Fruit fly (Drosophila melanogaster) whole organism, embryonic: Measurements from ENCODE around the gene CG15019.

ENCODE experiments used
- Abd-B ChIP-seq: fragments of 200-800 bp; sonication (Bioruptor generic); optimal IDR thresholded peaks from 2 replicates; lab custom pipeline; 2018; ENCODE audit warnings: missing biosample characterization, mild to moderate bottlenecking, missing genetic modification characterization, moderate library complexity
- Ada2b ChIP-seq: fragments of 200-800 bp; sonication (Bioruptor generic); IDR thresholded peaks from 2 replicates; pipeline ENCODE4 v1.3.6; 2022; ENCODE audit warnings: missing biosample characterization, missing genetic modification characterization
- Bdp1 ChIP-seq: fragments of 200-800 bp; sonication (Bioruptor generic); optimal IDR thresholded peaks from 3 replicates; lab custom pipeline; 2016; ENCODE audit warnings: missing biosample characterization, missing genetic modification characterization
- CG11456 ChIP-seq: fragments of 200-800 bp; sonication (Bioruptor generic); IDR thresholded peaks from 3 replicates; pipeline ENCODE4 v1.3.6; 2022; ENCODE audit warnings: missing biosample characterization, missing genetic modification characterization
- CG11695 ChIP-seq: fragments of 200-800 bp; sonication (Bioruptor generic); IDR thresholded peaks from 3 replicates; pipeline ENCODE4 v1.3.6; 2022; ENCODE audit warnings: missing biosample characterization, missing genetic modification characterization
- CG12236 ChIP-seq: fragments of 200-800 bp; sonication (Bioruptor generic); optimal IDR thresholded peaks from 2 replicates; lab custom pipeline; 2016; ENCODE audit warnings: missing biosample characterization, missing genetic modification characterization
- CG15073 ChIP-seq: fragments of 200-800 bp; sonication (Bioruptor generic); optimal IDR thresholded peaks from 2 replicates; lab custom pipeline; 2016; ENCODE audit warnings: missing biosample characterization, missing genetic modification characterization
- CG16815 ChIP-seq: fragments of 200-800 bp; sonication (Bioruptor generic); optimal IDR thresholded peaks from 3 replicates; lab custom pipeline; 2017; ENCODE audit warnings: missing biosample characterization, mild to moderate bottlenecking, missing genetic modification characterization
- CG17568 ChIP-seq: fragments of 200-800 bp; sonication (Bioruptor generic); optimal IDR thresholded peaks from 2 replicates; lab custom pipeline; 2018; ENCODE audit warnings: missing biosample characterization, mild to moderate bottlenecking, missing genetic modification characterization, moderate library complexity
- CG2202 ChIP-seq: fragments of 200-800 bp; sonication (Bioruptor generic); optimal IDR thresholded peaks from 2 replicates; lab custom pipeline; 2018; ENCODE audit warnings: missing biosample characterization, mild to moderate bottlenecking, missing genetic modification characterization
- CG30020 ChIP-seq: fragments of 200-800 bp; optimal IDR thresholded peaks from 2 replicates; lab custom pipeline; 2019; ENCODE audit warnings: missing biosample characterization, mild to moderate bottlenecking, missing genetic modification characterization, moderate library complexity
- CG31365 ChIP-seq: fragments of 200-800 bp; sonication (Bioruptor generic); optimal IDR thresholded peaks from 2 replicates; lab custom pipeline; 2018; ENCODE audit warnings: missing biosample characterization, mild to moderate bottlenecking, missing genetic modification characterization
- CG32772 ChIP-seq: fragments of 200-800 bp; sonication (Bioruptor generic); IDR thresholded peaks from 2 replicates; pipeline ENCODE4 v1.3.6; 2022; ENCODE audit warnings: missing biosample characterization, missing genetic modification characterization
- CG3407 ChIP-seq: fragments of 200-800 bp; sonication (Bioruptor generic); optimal IDR thresholded peaks from 2 replicates; lab custom pipeline; 2018; ENCODE audit warnings: missing biosample characterization, mild to moderate bottlenecking, missing genetic modification characterization
- CG3726 ChIP-seq: fragments of 200-800 bp; sonication (Bioruptor generic); IDR thresholded peaks from 3 replicates; pipeline ENCODE4, ENCODE4 v1.3.6; 2022; ENCODE audit warnings: missing biosample characterization, missing genetic modification characterization
- CG3838 ChIP-seq: fragments of 200-800 bp; sonication (Bioruptor generic); optimal IDR thresholded peaks from 3 replicates; lab custom pipeline; 2016; ENCODE audit warnings: missing biosample characterization, missing genetic modification characterization
- CG4404 ChIP-seq: fragments of 200-800 bp; sonication (Bioruptor generic); IDR thresholded peaks from 2 replicates; pipeline ENCODE4 v1.3.6; 2022; ENCODE audit warnings: missing biosample characterization, missing genetic modification characterization
- CG6791 ChIP-seq: fragments of 200-800 bp; sonication (Bioruptor generic); IDR thresholded peaks from 3 replicates; pipeline ENCODE4 v1.3.6; 2022; ENCODE audit warnings: missing biosample characterization, missing genetic modification characterization; ENCODE audit not compliant: partially characterized antibody
- CG7928 ChIP-seq: fragments of 200-800 bp; sonication (Bioruptor generic); optimal IDR thresholded peaks from 2 replicates; lab custom pipeline; 2017; ENCODE audit warnings: missing biosample characterization, mild to moderate bottlenecking, missing genetic modification characterization
- CG9727 ChIP-seq: fragments of 200-800 bp; sonication (Bioruptor generic); optimal IDR thresholded peaks from 3 replicates; lab custom pipeline; 2017; ENCODE audit warnings: missing biosample characterization, mild to moderate bottlenecking, missing genetic modification characterization
- Chrac-16 ChIP-seq: fragments of 200-800 bp; sonication (Bioruptor generic); optimal IDR thresholded peaks from 3 replicates; lab custom pipeline; 2016; ENCODE audit warnings: missing biosample characterization, missing genetic modification characterization
- Dp ChIP-seq: fragments of 200-800 bp; sonication (Bioruptor generic); optimal IDR thresholded peaks from 2 replicates; lab custom pipeline; 2018; ENCODE audit warnings: missing biosample characterization, mild to moderate bottlenecking, missing genetic modification characterization, moderate library complexity
- Eip74EF ChIP-seq, 2 experiments: fragments of 200-800 bp in 1 of 2; fragments of >200 bp in 1 of 2; sonication (Bioruptor generic) in 1 of 2; optimal IDR thresholded peaks; 2 replicates each; lab custom pipeline; 2017 to 2019; ENCODE audit warnings: missing biosample characterization in 2 of 2, missing genetic modification characterization in 2 of 2, mild to moderate bottlenecking in 1 of 2, moderate library complexity in 1 of 2
- Ets65A ChIP-seq: fragments of 200-800 bp; sonication (Bioruptor generic); peaks from one replicate; lab custom pipeline; 2016; ENCODE audit warnings: missing biosample characterization, missing genetic modification characterization
- MBD-R2 ChIP-seq: fragments of 200-800 bp; sonication (Bioruptor generic); IDR thresholded peaks from 2 replicates; pipeline ENCODE4 v1.3.6; 2022; ENCODE audit warnings: missing biosample characterization, missing genetic modification characterization
- Mes4 ChIP-seq: fragments of 200-800 bp; sonication (Bioruptor generic); optimal IDR thresholded peaks from 2 replicates; lab custom pipeline; 2016; ENCODE audit warnings: missing biosample characterization, missing genetic modification characterization
- Nf-YA ChIP-seq: fragments of 200-800 bp; sonication (Bioruptor generic); IDR thresholded peaks from 2 replicates; pipeline ENCODE4 v1.3.6; 2022; ENCODE audit warnings: missing biosample characterization, missing genetic modification characterization
- Opbp ChIP-seq: fragments of 200-800 bp; sonication (Bioruptor generic); IDR thresholded peaks from 3 replicates; pipeline ENCODE4 v1.3.6; 2022; ENCODE audit warnings: missing biosample characterization, missing genetic modification characterization; ENCODE audit not compliant: partially characterized antibody
- Ptx1 ChIP-seq: fragments of 200-800 bp; sonication (Bioruptor generic); IDR thresholded peaks from 2 replicates; pipeline ENCODE4 v1.3.6; 2022; ENCODE audit warnings: missing biosample characterization, missing genetic modification characterization
- Ravus ChIP-seq: fragments of 200-800 bp; sonication (Bioruptor generic); IDR thresholded peaks from 2 replicates; pipeline ENCODE4 v1.3.6; 2022; ENCODE audit warnings: missing biosample characterization, missing genetic modification characterization
- Tbp ChIP-seq: fragments of >200 bp; optimal IDR thresholded peaks from 2 replicates; lab custom pipeline; 2018; ENCODE audit warnings: missing biosample characterization, missing genetic modification characterization
- ap ChIP-seq: fragments of 200-800 bp; sonication (Bioruptor generic); IDR thresholded peaks from 2 replicates; pipeline ENCODE4 v1.3.6; 2022; ENCODE audit warnings: missing biosample characterization, missing genetic modification characterization
- cas ChIP-seq: fragments of 200-800 bp; sonication (Bioruptor generic); IDR thresholded peaks from 2 replicates; pipeline ENCODE4 v1.3.6; 2022; ENCODE audit warnings: missing biosample characterization, missing genetic modification characterization
- da ChIP-seq: fragments of 200-800 bp; sonication (Bioruptor generic); optimal IDR thresholded peaks from 2 replicates; lab custom pipeline; 2016; ENCODE audit warnings: missing biosample characterization, missing genetic modification characterization
- dan ChIP-seq: fragments of 200-800 bp; sonication (Bioruptor generic); IDR thresholded peaks from 2 replicates; pipeline ENCODE4 v1.3.6; 2022; ENCODE audit warnings: missing biosample characterization, missing genetic modification characterization
- dmrt11E ChIP-seq: fragments of 200-800 bp; sonication (Bioruptor generic); optimal IDR thresholded peaks from 3 replicates; lab custom pipeline; 2018; ENCODE audit warnings: missing biosample characterization, mild to moderate bottlenecking, missing genetic modification characterization, moderate library complexity
- eve ChIP-seq, 2 experiments: fragments of >200 bp; optimal IDR thresholded peaks; 2 replicates each; lab custom pipeline; 2017; ENCODE audit warnings: missing biosample characterization in 2 of 2, missing genetic modification characterization in 2 of 2
- fu2 ChIP-seq: fragments of 200-800 bp; sonication (Bioruptor generic); optimal IDR thresholded peaks from 2 replicates; lab custom pipeline; 2016; ENCODE audit warnings: missing biosample characterization, missing genetic modification characterization
- gfzf ChIP-seq: fragments of 200-800 bp; sonication (Bioruptor generic); optimal IDR thresholded peaks from 2 replicates; lab custom pipeline; 2016; ENCODE audit warnings: missing biosample characterization, mild to moderate bottlenecking, missing genetic modification characterization, moderate library complexity
- gt ChIP-seq: fragments of 200-800 bp; sonication (Bioruptor generic); IDR thresholded peaks from 2 replicates; pipeline ENCODE4 v1.3.6; 2022; ENCODE audit warnings: missing biosample characterization, missing genetic modification characterization
- hb ChIP-seq: fragments of 200-800 bp; sonication (Bioruptor generic); IDR thresholded peaks from 3 replicates; pipeline ENCODE4 v1.3.6; 2022; ENCODE audit warnings: missing biosample characterization, missing genetic modification characterization; ENCODE audit not compliant: partially characterized antibody
- ind ChIP-seq: fragments of 200-800 bp; sonication (Bioruptor generic); optimal IDR thresholded peaks from 3 replicates; lab custom pipeline; 2016; ENCODE audit warnings: missing biosample characterization, missing genetic modification characterization
- kay ChIP-seq: fragments of 200-800 bp; sonication (Bioruptor generic); optimal IDR thresholded peaks from 2 replicates; lab custom pipeline; 2016; ENCODE audit warnings: missing biosample characterization, missing genetic modification characterization
- kni ChIP-seq: fragments of 200-800 bp; sonication (Bioruptor generic); optimal IDR thresholded peaks from 3 replicates; lab custom pipeline; 2017; ENCODE audit warnings: mild to moderate bottlenecking, missing biosample characterization, missing genetic modification reagents, missing genetic modification characterization
- prd ChIP-seq, 3 experiments: fragments of >200 bp in 2 of 3; fragments of 200-800 bp in 1 of 3; sonication (Bioruptor generic) in 1 of 3; optimal IDR thresholded peaks in 2 of 3; IDR thresholded peaks in 1 of 3; 2 replicates in 2 of 3; 3 replicates in 1 of 3; pipeline versions ENCODE4 v1.3.6 to Lab custom; 2017 to 2022; ENCODE audit warnings: missing biosample characterization in 1 of 3, missing genetic modification characterization in 1 of 3
- run ChIP-seq: fragments of 200-800 bp; sonication (Bioruptor generic); optimal IDR thresholded peaks from 3 replicates; lab custom pipeline; 2018; ENCODE audit warnings: missing biosample characterization, mild to moderate bottlenecking, missing genetic modification characterization
- sr ChIP-seq: fragments of 200-800 bp; sonication (Bioruptor generic); IDR thresholded peaks from 3 replicates; pipeline ENCODE4 v1.3.6; 2022; ENCODE audit warnings: missing biosample characterization, missing genetic modification characterization
- vnd ChIP-seq: fragments of 200-800 bp; sonication (Bioruptor generic); IDR thresholded peaks from 3 replicates; pipeline ENCODE4 v1.3.6; 2022; ENCODE audit warnings: missing biosample characterization, missing genetic modification characterization; ENCODE audit not compliant: partially characterized antibody
- wek ChIP-seq: fragments of 200-800 bp; sonication (Bioruptor generic); optimal IDR thresholded peaks from 3 replicates; lab custom pipeline; 2018; ENCODE audit warnings: missing biosample characterization, mild to moderate bottlenecking, missing genetic modification characterization, moderate library complexity
- zfh2 ChIP-seq: fragments of 200-800 bp; sonication (Bioruptor generic); optimal IDR thresholded peaks from 2 replicates; lab custom pipeline; 2016; ENCODE audit warnings: missing biosample characterization, missing genetic modification characterization

CG15019 gene

dm6 chr3L:4413800-4414446, 8.1 kb upstream of the CG15019 start:
- peak; percentile 38; the same call in 1 of the 2 replicates for TF ChIP-seq CG32772 (GFP tag; lab: Robert Waterston, UW)
- TF ChIP-seq Dp (GFP tag; lab: Kevin White, UChicago), result no peak
- no peak for TF ChIP-seq CG3407 (GFP tag; lab: Kevin White, UChicago)
- TF ChIP-seq Nf-YA (GFP tag; lab: Robert Waterston, UW), result no peak
- no peak for TF ChIP-seq Abd-B (GFP tag; lab: Kevin White, UChicago)
- TF ChIP-seq CG17568 (GFP tag; lab: Kevin White, UChicago), result peak; percentile 1
- TF ChIP-seq CG6791 (GFP tag; lab: Robert Waterston, UW), result no peak
- no peak for TF ChIP-seq prd (optimal IDR thresholded peaks at IDR 0.05; lab: Kevin White, UChicago)
- no peak for TF ChIP-seq prd (GFP tag; IDR thresholded peaks at IDR 0.05; lab: Robert Waterston, UW)
- TF ChIP-seq Opbp (GFP tag; lab: Robert Waterston, UW), result no peak
- TF ChIP-seq Eip74EF (GFP tag; optimal IDR thresholded peaks at IDR 0.05; lab: Kevin White, UChicago), result no peak
- no peak for TF ChIP-seq CG9727
- no peak for TF ChIP-seq Bdp1 (GFP tag; lab: Kevin White, UChicago)
- no peak for TF ChIP-seq CG3726 (GFP tag; lab: Robert Waterston, UW)
- no peak for TF ChIP-seq CG30020 (tag; lab: Kevin White, UChicago)
- TF ChIP-seq gfzf, result no peak
- TF ChIP-seq Tbp, result no peak
- no peak for TF ChIP-seq dan (GFP tag; lab: Robert Waterston, UW)
- no peak for TF ChIP-seq Chrac-16 (GFP tag; lab: Kevin White, UChicago)
- TF ChIP-seq MBD-R2 (GFP tag; lab: Robert Waterston, UW), result peak; percentile 16; the same call in 1 of the 2 replicates
- TF ChIP-seq CG11695 (GFP tag; lab: Robert Waterston, UW), result no peak
- no peak for TF ChIP-seq CG2202 (tag; lab: Kevin White, UChicago)
- no peak for TF ChIP-seq da (GFP tag; lab: Kevin White, UChicago)
- no peak for TF ChIP-seq zfh2 (GFP tag; lab: Kevin White, UChicago)
- no peak for TF ChIP-seq run (tag; lab: Kevin White, UChicago)
- TF ChIP-seq CG11456, result peak; percentile 66; the same call in 1 of the 3 replicates
- TF ChIP-seq wek (GFP tag; lab: Kevin White, UChicago), result peak; percentile 47
- TF ChIP-seq kni, result no peak
- no peak for TF ChIP-seq CG7928 (GFP tag; lab: Kevin White, UChicago)
- no peak for TF ChIP-seq ind (GFP tag; lab: Kevin White, UChicago)
- TF ChIP-seq Ets65A (GFP tag; lab: Kevin White, UChicago), result peak; percentile 33
- TF ChIP-seq CG4404 (GFP tag; lab: Robert Waterston, UW), result no peak
- TF ChIP-seq CG15073 (GFP tag; lab: Kevin White, UChicago), result no peak
- no peak for TF ChIP-seq vnd (GFP tag; lab: Robert Waterston, UW)
- TF ChIP-seq ap (GFP tag; lab: Robert Waterston, UW), result no peak
- TF ChIP-seq CG31365, result no peak
- TF ChIP-seq cas (GFP tag; lab: Robert Waterston, UW), result no peak
- no peak for TF ChIP-seq Mes4 (GFP tag; lab: Kevin White, UChicago)
- TF ChIP-seq CG16815 (GFP tag; lab: Kevin White, UChicago), result no peak
- no peak for TF ChIP-seq CG3838 (GFP tag; lab: Kevin White, UChicago)
- no peak for TF ChIP-seq fu2 (GFP tag; lab: Kevin White, UChicago)
- TF ChIP-seq sr (GFP tag; lab: Robert Waterston, UW), result no peak
- TF ChIP-seq Ptx1, result peak; percentile 36; the same call in 1 of the 2 replicates
- peak; percentile 92 for TF ChIP-seq kay
- peak; percentile 37; the same call in 1 of the 2 replicates for TF ChIP-seq Ada2b (GFP tag; lab: Robert Waterston, UW)
- no peak for TF ChIP-seq Ravus (GFP tag; lab: Robert Waterston, UW)
- no peak for TF ChIP-seq eve (GFP tag; optimal IDR thresholded peaks at IDR 0.05; lab: Kevin White, UChicago)
- no peak for TF ChIP-seq CG12236 (GFP tag; lab: Kevin White, UChicago)
- no peak for TF ChIP-seq hb (GFP tag; lab: Robert Waterston, UW)
- TF ChIP-seq dmrt11E, result no peak
- TF ChIP-seq gt (GFP tag; lab: Robert Waterston, UW), result no peak
